Fruit fly (Drosophila melanogaster) whole organism, wandering third instar larva: ENCODE measurements around the gene Srrm1.

Experiments
- Abd-B ChIP-seq: fragments of >200 bp; optimal IDR thresholded peaks from 2 replicates; lab custom pipeline; 2017; ENCODE audit warnings: missing biosample characterization, missing genetic modification characterization
- CG9705 ChIP-seq: fragments of 200-800 bp; sonication (Bioruptor generic); optimal IDR thresholded peaks from 2 replicates; lab custom pipeline; 2018; ENCODE audit warnings: missing biosample characterization, mild to moderate bottlenecking, missing genetic modification characterization
- CrebA ChIP-seq: fragments of 200-800 bp; sonication (Bioruptor generic); optimal IDR thresholded peaks from 2 replicates; lab custom pipeline; 2016; ENCODE audit warnings: missing biosample characterization, mild to moderate bottlenecking, missing genetic modification characterization, borderline replicate concordance
- Dfd ChIP-seq: fragments of >200 bp; optimal IDR thresholded peaks from 2 replicates; lab custom pipeline; 2017; ENCODE audit warnings: missing biosample characterization, missing genetic modification characterization
- Dif ChIP-seq: fragments of 200-275, 200-300 bp; sonication (Bioruptor generic); optimal IDR thresholded peaks from 2 replicates; lab custom pipeline; 2018; ENCODE audit warnings: missing biosample characterization, missing genetic modification characterization; ENCODE audit not compliant: partially characterized antibody
- Hnf4 ChIP-seq: fragments of 200-800 bp; sonication (Bioruptor generic); optimal IDR thresholded peaks from 2 replicates; lab custom pipeline; 2016; ENCODE audit warnings: missing biosample characterization, mild to moderate bottlenecking, missing genetic modification characterization
- Hr78 ChIP-seq: fragments of >200 bp; optimal IDR thresholded peaks from 2 replicates; lab custom pipeline; 2017; ENCODE audit warnings: missing biosample characterization, missing genetic modification characterization
- Mio ChIP-seq: sonication (Bioruptor generic); optimal IDR thresholded peaks from 2 replicates; lab custom pipeline; 2016; ENCODE audit warnings: missing biosample characterization, missing genetic modification characterization
- Myc ChIP-seq: fragments of >200 bp; optimal IDR thresholded peaks from 2 replicates; lab custom pipeline; 2017
- N ChIP-seq: fragments of >200 bp; optimal IDR thresholded peaks from 2 replicates; lab custom pipeline; 2018; ENCODE audit warnings: missing biosample characterization, missing external identifiers, missing genetic modification characterization
- OdsH ChIP-seq: fragments of 200-800 bp; sonication (Bioruptor generic); optimal IDR thresholded peaks from 2 replicates; lab custom pipeline; 2016; ENCODE audit warnings: missing biosample characterization, mild to moderate bottlenecking, missing genetic modification characterization
- Rel ChIP-seq, 2 experiments: fragments of 200-800 bp; sonication (Bioruptor generic) in 1 of 2; optimal IDR thresholded peaks; 2 replicates in 1 of 2; 3 replicates in 1 of 2; lab custom pipeline; 2016 to 2019; ENCODE audit warnings: mild to moderate bottlenecking in 2 of 2, missing biosample characterization in 2 of 2, missing genetic modification characterization in 2 of 2, moderate library complexity in 1 of 2
- Sp1 ChIP-seq: fragments of 200-800 bp; sonication (Bioruptor generic); optimal IDR thresholded peaks from 3 replicates; lab custom pipeline; 2019; ENCODE audit warnings: missing biosample characterization, mild to moderate bottlenecking, missing genetic modification characterization, moderate library complexity
- Vsx2 ChIP-seq: fragments of 200-300, 225-300 bp; sonication (Bioruptor generic); optimal IDR thresholded peaks from 2 replicates; lab custom pipeline; 2018; ENCODE audit warnings: missing biosample characterization, missing genetic modification characterization; ENCODE audit not compliant: partially characterized antibody
- br ChIP-seq: fragments of 200-800 bp; sonication (Bioruptor generic); optimal IDR thresholded peaks from 2 replicates; lab custom pipeline; 2016; ENCODE audit warnings: missing biosample characterization, missing genetic modification characterization
- brk ChIP-seq: fragments of 200-800 bp; sonication (Bioruptor generic); optimal IDR thresholded peaks from 2 replicates; lab custom pipeline; 2016; ENCODE audit warnings: missing biosample characterization, mild to moderate bottlenecking, missing genetic modification characterization
- dl ChIP-seq, 2 experiments: fragments of 175-275, 200-275 bp in 1 of 2; fragments of 200-275 bp in 1 of 2; sonication (Bioruptor generic); optimal IDR thresholded peaks; lab custom pipeline; 2018; ENCODE audit warnings: mild to moderate bottlenecking in 2 of 2, missing biosample characterization in 2 of 2, missing genetic modification characterization in 2 of 2, moderate library complexity in 2 of 2; ENCODE audit not compliant: partially characterized antibody in 2 of 2, insufficient read depth in 1 of 2
- dmrt93B ChIP-seq: fragments of 200-800 bp; sonication (Bioruptor generic); optimal IDR thresholded peaks from 2 replicates; lab custom pipeline; 2018; ENCODE audit warnings: missing biosample characterization, mild to moderate bottlenecking, missing genetic modification characterization
- fru ChIP-seq: fragments of 200-800 bp; sonication (Bioruptor generic); optimal IDR thresholded peaks from 3 replicates; lab custom pipeline; 2016; ENCODE audit warnings: missing biosample characterization, mild to moderate bottlenecking, missing genetic modification characterization
- h ChIP-seq: fragments of 200-800 bp; sonication (Bioruptor generic); optimal IDR thresholded peaks from 3 replicates; lab custom pipeline; 2016; ENCODE audit warnings: missing biosample characterization, mild to moderate bottlenecking, missing genetic modification characterization
- jim ChIP-seq: fragments of 175-275, 200-325 bp; sonication (Bioruptor generic); optimal IDR thresholded peaks from 2 replicates; lab custom pipeline; 2016; ENCODE audit warnings: missing biosample characterization, mild to moderate bottlenecking, missing genetic modification characterization
- lola ChIP-seq: fragments of >200 bp; optimal IDR thresholded peaks from 2 replicates; lab custom pipeline; 2017; ENCODE audit warnings: missing biosample characterization, missing genetic modification characterization
- pan ChIP-seq: fragments of >200 bp; optimal IDR thresholded peaks from 2 replicates; lab custom pipeline; 2017
- psq ChIP-seq: fragments of 200-800 bp; sonication (Bioruptor generic); optimal IDR thresholded peaks from 3 replicates; lab custom pipeline; 2017; ENCODE audit warnings: missing biosample characterization, mild to moderate bottlenecking, missing genetic modification characterization, moderate library complexity
- rgr ChIP-seq: fragments of 200-800 bp; sonication (Bioruptor generic); optimal IDR thresholded peaks from 3 replicates; lab custom pipeline; 2016; ENCODE audit warnings: missing biosample characterization, mild to moderate bottlenecking, missing genetic modification characterization
- sv ChIP-seq: fragments of 200-800 bp; sonication (Bioruptor generic); optimal IDR thresholded peaks from 3 replicates; lab custom pipeline; 2016; ENCODE audit warnings: missing biosample characterization, missing genetic modification characterization
- tai ChIP-seq: sonication (Bioruptor generic); optimal IDR thresholded peaks from 2 replicates; lab custom pipeline; 2016; ENCODE audit warnings: missing biosample characterization, missing genetic modification characterization
- usp ChIP-seq: fragments of >200 bp; optimal IDR thresholded peaks from 2 replicates; lab custom pipeline; 2017; ENCODE audit warnings: missing biosample characterization, missing genetic modification characterization
- woc ChIP-seq: sonication (Bioruptor generic); optimal IDR thresholded peaks from 2 replicates; lab custom pipeline; 2016; ENCODE audit warnings: missing biosample characterization, mild to moderate bottlenecking, missing genetic modification characterization

Gene Srrm1

DNA sequence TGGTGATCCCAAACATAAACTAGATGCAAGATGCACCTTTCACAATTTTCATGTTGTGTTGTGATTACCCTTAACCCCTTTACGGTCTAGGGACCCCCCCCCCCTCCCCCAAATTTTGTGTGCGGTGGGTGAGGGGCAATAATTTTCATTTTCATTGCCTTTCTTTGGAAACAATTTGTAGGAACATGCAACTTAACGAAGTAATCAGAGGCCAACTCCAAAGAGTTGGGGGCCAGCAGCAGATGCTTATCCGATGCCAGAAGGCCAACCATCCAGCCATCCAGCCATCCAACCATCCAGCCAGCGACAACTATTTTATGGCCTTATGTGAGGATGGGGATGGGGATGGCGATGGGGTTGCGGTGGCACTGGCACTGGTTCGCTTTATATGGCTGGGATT is 28.3 kb downstream of the Srrm1 start:
- TF ChIP-seq Vsx2 (GFP tag; lab: Kevin White, UChicago) (no peak), h (GFP tag; lab: Kevin White, UChicago) (no peak), Mio (GFP tag; lab: Kevin White, UChicago) (no peak), Dfd (GFP tag; lab: Kevin White, UChicago) (peak; percentile 84)

DNA sequence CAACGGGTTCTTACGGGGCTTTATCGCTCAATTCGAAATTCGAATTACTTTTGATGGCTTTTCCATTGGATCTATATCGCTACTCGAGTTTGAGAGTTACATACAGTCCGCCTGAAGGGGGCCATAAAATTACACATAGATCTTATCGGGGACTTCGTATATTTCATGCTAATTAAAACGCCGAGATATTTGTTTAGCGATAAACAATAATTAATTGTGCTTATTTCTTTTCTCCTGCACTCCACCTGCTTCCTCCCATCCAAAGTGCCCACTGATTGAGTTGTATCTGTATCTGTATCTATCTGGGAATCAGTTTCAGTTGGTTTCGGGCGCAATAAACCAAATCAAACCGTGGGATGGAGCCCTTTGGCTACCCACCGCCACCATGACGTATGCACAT is 29.0 kb downstream of the Srrm1 start:
- TF ChIP-seq Mio (GFP tag; lab: Kevin White, UChicago): no peak
- no peak for TF ChIP-seq N (GFP tag; lab: Kevin White, UChicago)
- no peak for TF ChIP-seq Dif (GFP tag; lab: Kevin White, UChicago)
- TF ChIP-seq brk: no peak
- TF ChIP-seq dmrt93B (GFP tag; lab: Kevin White, UChicago): no peak
- no peak for TF ChIP-seq OdsH (GFP tag; lab: Kevin White, UChicago)
- no peak for TF ChIP-seq CrebA (GFP tag; lab: Kevin White, UChicago)
- no peak for TF ChIP-seq tai
- TF ChIP-seq fru (GFP tag; lab: Kevin White, UChicago): no peak
- no peak for TF ChIP-seq br (GFP tag; lab: Kevin White, UChicago)
- TF ChIP-seq CG9705 (GFP tag; lab: Kevin White, UChicago): no peak
- TF ChIP-seq Hr78 (GFP tag; lab: Kevin White, UChicago): no peak
- no peak for TF ChIP-seq sv (GFP tag; lab: Kevin White, UChicago)
- TF ChIP-seq dl (GFP tag; optimal IDR thresholded peaks at IDR 0.05; lab: Kevin White, UChicago; ENCODE audit: insufficient read depth in 1 of 2, partially characterized antibody in 2 of 2): no peak
- no peak for TF ChIP-seq Abd-B (GFP tag; lab: Kevin White, UChicago)
- no peak for TF ChIP-seq pan
- no peak for TF ChIP-seq rgr (GFP tag; lab: Kevin White, UChicago)
- no peak for TF ChIP-seq Sp1 (GFP tag; lab: Kevin White, UChicago)

DNA sequence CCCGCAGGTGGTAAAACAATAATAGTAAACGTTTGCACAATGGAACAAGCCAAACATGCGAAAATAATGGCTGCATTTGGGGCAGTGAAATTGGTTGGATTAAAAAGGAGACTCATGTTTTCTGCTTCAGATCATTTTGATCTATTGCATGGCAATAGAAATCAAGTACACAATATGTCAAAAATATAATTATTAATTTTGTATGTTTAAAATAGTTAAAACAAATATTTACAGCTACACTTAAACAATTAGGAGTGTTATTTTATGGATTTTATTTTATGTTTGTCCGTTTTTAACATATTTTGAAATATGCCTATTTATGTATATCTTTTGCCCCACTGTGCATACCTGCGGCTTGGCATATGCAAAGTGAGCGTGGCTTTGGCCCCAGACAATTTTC is 29.6 kb downstream of the Srrm1 start:
- TF ChIP-seq Mio (GFP tag; lab: Kevin White, UChicago) (no peak), Sp1 (GFP tag; lab: Kevin White, UChicago) (no peak), dmrt93B (GFP tag; lab: Kevin White, UChicago) (no peak), psq (no peak), Rel (GFP tag; optimal IDR thresholded peaks at IDR 0.05; lab: Kevin White, UChicago) (no peak), Rel (tag; optimal IDR thresholded peaks at IDR 0.05; lab: Kevin White, UChicago) (no peak), lola (no peak)

dm6 chr3L:13068293-13068692 is 31.7 kb downstream of the Srrm1 start:
- TF ChIP-seq Sp1 (GFP tag; lab: Kevin White, UChicago): no peak
- TF ChIP-seq br (GFP tag; lab: Kevin White, UChicago): no peak
- TF ChIP-seq woc: no peak
- TF ChIP-seq Vsx2 (GFP tag; lab: Kevin White, UChicago): no peak
- TF ChIP-seq lola: no peak
- no peak for TF ChIP-seq OdsH (GFP tag; lab: Kevin White, UChicago)
- TF ChIP-seq sv (GFP tag; lab: Kevin White, UChicago): no peak
- no peak for TF ChIP-seq Hnf4 (GFP tag; lab: Kevin White, UChicago)
- TF ChIP-seq N (GFP tag; lab: Kevin White, UChicago): no peak
- no peak for TF ChIP-seq CrebA (GFP tag; lab: Kevin White, UChicago)
- no peak for TF ChIP-seq Dif (GFP tag; lab: Kevin White, UChicago)
- TF ChIP-seq tai: no peak
- no peak for TF ChIP-seq pan
- no peak for TF ChIP-seq rgr (GFP tag; lab: Kevin White, UChicago)
- no peak for TF ChIP-seq usp (GFP tag; lab: Kevin White, UChicago)
- TF ChIP-seq CG9705 (GFP tag; lab: Kevin White, UChicago): no peak
- no peak for TF ChIP-seq brk
- TF ChIP-seq psq: no peak
- no peak for TF ChIP-seq Mio (GFP tag; lab: Kevin White, UChicago)

DNA sequence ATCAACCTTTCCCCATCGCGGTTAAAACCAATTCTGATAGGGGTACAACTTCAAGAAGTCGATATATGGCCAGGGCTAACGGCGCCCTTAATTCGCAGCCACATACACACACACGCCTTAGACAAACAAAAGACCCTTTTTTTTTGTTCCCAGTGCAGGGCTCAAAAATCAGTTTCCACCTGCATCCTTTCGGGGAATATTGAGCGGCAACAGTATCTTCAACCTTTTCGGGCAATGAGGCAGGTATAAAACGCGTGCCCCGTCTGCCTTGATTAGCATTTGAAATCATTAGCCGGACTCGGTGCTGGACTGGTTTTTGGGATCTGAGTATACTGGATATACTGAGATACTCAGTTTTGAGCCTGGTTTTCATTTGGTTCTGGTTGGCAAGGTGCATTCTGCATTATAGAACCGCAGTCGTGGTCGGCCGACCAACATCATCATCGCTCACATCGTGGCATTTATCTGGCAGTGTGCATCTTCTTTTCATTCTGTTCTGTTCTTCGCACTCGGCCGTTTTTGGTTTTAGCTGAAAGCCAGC is 37.5 kb downstream of the Srrm1 start:
- TF ChIP-seq h (GFP tag; lab: Kevin White, UChicago) (no peak), psq (peak; percentile 44), CrebA (GFP tag; lab: Kevin White, UChicago) (peak; percentile 9)

DNA sequence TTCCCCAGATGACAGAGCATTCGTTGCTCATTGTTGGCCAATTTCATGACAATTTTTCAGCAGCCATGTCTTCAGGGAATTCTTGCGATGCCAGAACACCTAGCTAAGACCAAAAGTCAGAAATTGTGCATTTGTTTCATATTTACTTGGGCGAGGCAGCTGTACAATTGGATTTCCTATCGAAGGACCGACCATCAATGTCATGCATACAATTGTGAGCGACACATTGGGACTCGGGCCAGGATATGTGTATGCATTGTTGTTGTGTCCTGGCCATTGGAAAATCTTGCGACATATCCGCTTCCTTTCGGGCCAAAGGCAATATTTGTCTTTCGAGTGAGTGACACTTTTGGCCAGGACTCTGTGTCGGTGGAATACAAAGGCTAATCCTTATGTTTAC is 40.7 kb downstream of the Srrm1 start:
- TF ChIP-seq jim (GFP tag; lab: Kevin White, UChicago) (no peak), Vsx2 (GFP tag; lab: Kevin White, UChicago) (no peak), sv (GFP tag; lab: Kevin White, UChicago) (no peak), pan (no peak), fru (GFP tag; lab: Kevin White, UChicago) (no peak), Sp1 (GFP tag; lab: Kevin White, UChicago) (no peak), Myc (lab: Kevin White, UChicago) (no peak)
